Worm (Caenorhabditis elegans) whole organism, L3 larva: Measurements from ENCODE around the gene C44B7.5.

Experiments
- ZK546.5 ChIP-seq: sonication (generic microtip); optimal IDR thresholded peaks from 2 replicates; lab custom pipeline; 2017; ENCODE audit warnings: missing biosample characterization, missing genetic modification characterization
- fos-1 ChIP-seq: fragments of 150-350 bp; optimal IDR thresholded peaks from 2 replicates; lab custom pipeline; 2014; ENCODE audit warnings: missing biosample characterization, missing genetic modification characterization
- jun-1 ChIP-seq: fragments of 150-350 bp; optimal IDR thresholded peaks from 2 replicates; lab custom pipeline; 2014; ENCODE audit warnings: missing biosample characterization, missing genetic modification reagents, missing genetic modification characterization
- nhr-25 ChIP-seq: sonication (generic microtip); optimal IDR thresholded peaks from 2 replicates; lab custom pipeline; 2017; ENCODE audit warnings: missing biosample characterization, missing genetic modification characterization
- pqm-1 ChIP-seq: fragments of 150-350 bp; optimal IDR thresholded peaks from 2 replicates; lab custom pipeline; 2017; ENCODE audit warnings: missing biosample characterization, missing genetic modification characterization, inconsistent platforms
- snpc-4 ChIP-seq: fragments of 150-350 bp; optimal IDR thresholded peaks from 2 replicates; lab custom pipeline; 2014; ENCODE audit warnings: missing biosample characterization, missing genetic modification characterization
- tbx-2 ChIP-seq: sonication (generic microtip); optimal IDR thresholded peaks from 2 replicates; lab custom pipeline; 2016; ENCODE audit warnings: mild to moderate bottlenecking, missing genetic modification characterization, missing compliant biosample characterization
- unc-62 ChIP-seq: fragments of 150-350 bp; sonication (generic microtip); optimal IDR thresholded peaks from 4 replicates; lab custom pipeline; 2014; ENCODE audit warnings: missing biosample characterization, missing genetic modification reagents, missing genetic modification characterization
- zag-1 ChIP-seq: fragments of 150-350 bp; optimal IDR thresholded peaks from 2 replicates; lab custom pipeline; 2014; ENCODE audit warnings: missing biosample characterization, missing genetic modification characterization

- no peak for TF ChIP-seq ZK546.5 (tag; lab: Kevin White, UChicago)
- TF ChIP-seq tbx-2 (tag; lab: Kevin White, UChicago) = no peak
- TF ChIP-seq unc-62 (GFP tag; lab: Kevin White, UChicago) = no peak
- TF ChIP-seq nhr-25 (tag; lab: Kevin White, UChicago) = no peak
- TF ChIP-seq fos-1 = no peak
- TF ChIP-seq jun-1 (tag; lab: Kevin White, UChicago) = no peak
- no peak for TF ChIP-seq zag-1 (tag; lab: Kevin White, UChicago)
- no peak for TF ChIP-seq snpc-4
- TF ChIP-seq pqm-1 (tag; lab: Kevin White, UChicago) = no peak
Measured at ce11 chrII:6840663-6841062, 31.7 kb downstream of the C44B7.5 start.
